Worm (Caenorhabditis elegans) whole organism, midembryonic: ENCODE measurements around the gene frh-1.
"Not testable (repeated sequence)": the region's sequence is repeated elsewhere in the genome, so short reads cannot be mapped to it uniquely, and the experiment has no call there.

Experiments used
- T22C8.4 ChIP-seq: fragments of 200-800 bp; sonication (Bioruptor generic); IDR thresholded peaks from 2 replicates; pipeline ENCODE4 v1.3.6; 2022; ENCODE audit warnings: missing genetic modification characterization, missing compliant biosample characterization
- cog-1 ChIP-seq: sonication (generic microtip); optimal IDR thresholded peaks from 2 replicates; lab custom pipeline; 2016; ENCODE audit warnings: missing genetic modification characterization, missing compliant biosample characterization
- flt-1 ChIP-seq: fragments of 200-800 bp; sonication (Bioruptor generic); IDR thresholded peaks from 2 replicates; pipeline ENCODE4 v1.3.6; 2022; ENCODE audit warnings: missing genetic modification characterization, missing compliant biosample characterization
- klf-2 ChIP-seq: fragments of 200-800 bp; sonication (Bioruptor generic); conservative IDR thresholded peaks from 2 replicates; pipeline ENCODE4 v1.3.6; 2022; ENCODE audit warnings: missing genetic modification reagents, missing genetic modification characterization, missing compliant biosample characterization
- med-1 ChIP-seq: sonication (generic microtip); optimal IDR thresholded peaks from 2 replicates; lab custom pipeline; 2017; ENCODE audit warnings: missing genetic modification characterization, mild to moderate bottlenecking, missing compliant biosample characterization, antibody characterized with exemption, missing genetic modification reagents; ENCODE audit not compliant: insufficient read depth
- ref-1 ChIP-seq: fragments of 200-800 bp; sonication (Bioruptor generic); conservative IDR thresholded peaks from 2 replicates; pipeline ENCODE4 v1.3.6; 2022; ENCODE audit warnings: missing genetic modification reagents, missing genetic modification characterization, missing compliant biosample characterization
- tab-1 ChIP-seq: fragments of 200-800 bp; sonication (Bioruptor generic); IDR thresholded peaks from 2 replicates; pipeline ENCODE4 v1.3.6; 2022; ENCODE audit warnings: missing genetic modification characterization, missing compliant biosample characterization
- ztf-23 ChIP-seq: fragments of 200-800 bp; sonication (Bioruptor generic); IDR thresholded peaks from 2 replicates; pipeline ENCODE4 v1.3.6; 2022; ENCODE audit warnings: missing genetic modification reagents, missing genetic modification characterization, missing compliant biosample characterization
- ztf-29 ChIP-seq: fragments of 200-800 bp; sonication (Bioruptor generic); IDR thresholded peaks from 2 replicates; pipeline ENCODE4 v1.3.6; 2022; ENCODE audit warnings: missing genetic modification reagents, missing genetic modification characterization, missing compliant biosample characterization

The frh-1 gene

ce11 chrII:5917010-5917472 lies at the start of gene frh-1:
TSS of gene frh-1 (plus strand) at chrII:5917422.
- no peak for TF ChIP-seq ztf-23
- no peak for TF ChIP-seq ref-1 (GFP tag; lab: Robert Waterston, UW)
- TF ChIP-seq med-1 (GFP tag; lab: Kevin White, UChicago) = no peak
- no peak for TF ChIP-seq klf-2 (GFP tag; lab: Robert Waterston, UW)
- TF ChIP-seq T22C8.4 (GFP tag; lab: Robert Waterston, UW) = no peak
- TF ChIP-seq cog-1 (tag; lab: Kevin White, UChicago) = no peak
- no peak for TF ChIP-seq ztf-29 (GFP tag; lab: Robert Waterston, UW)
- no peak for TF ChIP-seq tab-1 (GFP tag; lab: Robert Waterston, UW)
- TF ChIP-seq flt-1 (GFP tag; lab: Robert Waterston, UW) = no peak

DNA sequence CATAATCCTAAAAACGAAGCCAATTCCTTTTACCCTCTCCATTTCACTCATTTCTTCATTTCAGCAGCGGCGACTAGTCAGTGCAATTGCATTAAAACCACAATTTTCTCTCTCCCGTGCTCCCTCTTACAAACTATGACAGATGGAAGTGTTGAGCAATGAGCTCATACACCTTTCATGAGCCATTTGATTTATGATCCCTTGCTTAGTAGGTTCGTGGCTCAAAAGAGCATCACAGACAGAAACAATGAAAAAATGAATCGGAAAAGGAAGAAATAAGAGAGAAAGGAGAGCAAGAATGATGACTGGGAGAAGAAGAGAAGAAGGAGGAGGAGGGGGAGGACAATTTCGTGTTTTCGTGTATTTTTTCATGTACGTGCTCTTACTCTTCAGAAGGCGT lies 45.7 kb upstream of the frh-1 start:
- TF ChIP-seq ref-1 (GFP tag; lab: Robert Waterston, UW) = no peak
- TF ChIP-seq T22C8.4 (GFP tag; lab: Robert Waterston, UW) = no peak
- no peak for TF ChIP-seq klf-2 (GFP tag; lab: Robert Waterston, UW)
- no peak for TF ChIP-seq ztf-23
- TF ChIP-seq med-1 (GFP tag; lab: Kevin White, UChicago) = no peak
- no peak for TF ChIP-seq flt-1 (GFP tag; lab: Robert Waterston, UW)
- no peak for TF ChIP-seq ztf-29 (GFP tag; lab: Robert Waterston, UW)

ce11 chrII:5872414-5872813 lies 44.8 kb upstream of the frh-1 start:
- TF ChIP-seq ztf-29 (GFP tag; lab: Robert Waterston, UW) (no peak), ztf-23 (no peak), T22C8.4 (GFP tag; lab: Robert Waterston, UW) (no peak), med-1 (GFP tag; lab: Kevin White, UChicago) (no peak), cog-1 (tag; lab: Kevin White, UChicago) (no peak), tab-1 (GFP tag; lab: Robert Waterston, UW) (no peak), flt-1 (GFP tag; lab: Robert Waterston, UW) (no peak), ref-1 (GFP tag; lab: Robert Waterston, UW) (no peak)

DNA sequence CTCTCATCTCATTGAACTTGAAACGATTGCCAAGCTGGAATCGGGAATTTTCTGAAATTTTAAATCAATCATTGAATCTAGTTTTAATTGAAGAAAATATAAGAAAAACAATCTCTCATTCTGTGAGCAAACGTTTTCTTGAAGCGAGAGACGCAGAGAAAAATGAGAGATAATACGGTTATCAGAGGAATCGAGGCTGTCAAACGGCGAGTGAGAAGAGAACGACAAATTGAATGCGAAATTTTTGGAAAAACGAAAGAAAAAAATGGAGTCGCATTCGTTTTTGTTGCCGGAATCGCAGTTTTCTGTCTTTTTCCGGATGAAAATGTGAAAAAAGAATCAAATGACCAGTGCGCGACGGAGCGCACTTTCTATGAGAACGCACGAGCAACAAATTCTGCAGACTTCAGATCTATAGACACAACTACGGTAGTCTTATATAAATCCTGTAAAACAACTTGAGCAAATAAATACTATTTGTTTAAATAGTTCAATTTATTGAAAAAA lies 43.6 kb upstream of the frh-1 start, which contains the start of gene tex-2:
Gene tex-2 (minus strand): TSS at position 51 of the 507 bp plus-strand sequence.
- 0 out of 2 replicates have a peak, but pooled peaks have one; percentile 39 for TF ChIP-seq ztf-23
- no peak for TF ChIP-seq ztf-29 (GFP tag; lab: Robert Waterston, UW)

- TF ChIP-seq med-1 (GFP tag; lab: Kevin White, UChicago) (no peak), T22C8.4 (GFP tag; lab: Robert Waterston, UW) (no peak), cog-1 (tag; lab: Kevin White, UChicago) (no peak), tab-1 (GFP tag; lab: Robert Waterston, UW) (no peak), ztf-23 (no peak), ref-1 (GFP tag; lab: Robert Waterston, UW) (no peak), flt-1 (GFP tag; lab: Robert Waterston, UW) (no peak), klf-2 (GFP tag; lab: Robert Waterston, UW) (no peak), ztf-29 (GFP tag; lab: Robert Waterston, UW) (no peak)
Measured at ce11 chrII:5874130-5874529, 43.1 kb upstream of the frh-1 start.

ce11 chrII:5876053-5876452 lies 41.2 kb upstream of the frh-1 start, which contains the start of gene F55C12.6:
TSS of gene F55C12.6 (minus strand) at chrII:5876153.
- no peak for TF ChIP-seq cog-1 (tag; lab: Kevin White, UChicago)
- TF ChIP-seq tab-1 (GFP tag; lab: Robert Waterston, UW) = no peak
- no peak for TF ChIP-seq T22C8.4 (GFP tag; lab: Robert Waterston, UW)
- no peak for TF ChIP-seq ztf-29 (GFP tag; lab: Robert Waterston, UW)
- TF ChIP-seq ztf-23 = no peak
- no peak for TF ChIP-seq ref-1 (GFP tag; lab: Robert Waterston, UW)
- no peak for TF ChIP-seq med-1 (GFP tag; lab: Kevin White, UChicago)
- no peak for TF ChIP-seq klf-2 (GFP tag; lab: Robert Waterston, UW)
- no peak for TF ChIP-seq flt-1 (GFP tag; lab: Robert Waterston, UW)

ce11 chrII:5876511-5876910 lies 40.7 kb upstream of the frh-1 start, which contains the start of gene F55C12.2:
TSS of gene F55C12.2 (plus strand) at chrII:5876811.
- TF ChIP-seq ztf-29, tab-1, T22C8.4 (GFP tag; lab: Robert Waterston, UW): not testable (repeated sequence)

DNA sequence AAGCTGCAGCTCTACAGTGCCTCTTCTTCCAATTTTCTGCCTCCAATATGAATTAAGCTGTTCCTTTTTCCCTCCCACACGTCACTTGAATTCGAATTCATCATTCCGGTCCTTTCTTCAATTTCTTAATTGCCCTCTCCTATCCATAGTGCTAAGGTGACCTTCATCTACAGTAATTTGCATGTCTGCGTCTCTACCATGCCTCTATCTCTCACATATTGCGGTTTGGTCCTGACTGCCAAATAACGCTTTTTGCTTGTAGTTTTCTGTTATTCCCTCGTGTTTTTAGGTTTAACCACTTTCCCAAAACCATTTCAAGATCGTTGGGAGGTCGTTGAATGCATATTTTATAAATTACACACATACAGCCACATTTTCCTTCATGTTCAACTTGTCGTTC lies 36.5 kb upstream of the frh-1 start:
- TF ChIP-seq cog-1 (tag; lab: Kevin White, UChicago) (no peak), klf-2 (GFP tag; lab: Robert Waterston, UW) (no peak), T22C8.4 (GFP tag; lab: Robert Waterston, UW) (no peak), ztf-23 (no peak), ztf-29 (GFP tag; lab: Robert Waterston, UW) (no peak), med-1 (GFP tag; lab: Kevin White, UChicago) (no peak), tab-1 (GFP tag; lab: Robert Waterston, UW) (no peak), ref-1 (GFP tag; lab: Robert Waterston, UW) (no peak), flt-1 (GFP tag; lab: Robert Waterston, UW) (no peak)

DNA sequence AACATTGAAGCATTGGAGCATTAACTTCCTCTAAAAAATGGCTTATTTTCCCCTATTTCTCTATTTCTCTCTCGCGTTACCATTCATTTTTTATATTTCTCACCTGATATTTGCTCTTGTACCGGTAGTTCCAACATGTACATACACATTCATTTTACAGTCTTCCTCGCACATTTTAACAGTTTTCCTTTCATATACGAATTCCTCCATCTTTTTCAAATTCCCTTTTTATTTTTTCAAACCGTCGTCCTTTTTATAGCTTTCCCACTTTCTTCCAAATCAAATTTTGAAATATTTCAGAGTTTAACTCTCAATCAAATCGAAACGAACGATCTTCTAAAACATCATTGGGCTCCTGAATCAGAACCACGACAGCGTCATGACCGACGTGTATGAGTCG lies 33.0 kb upstream of the frh-1 start, which contains the start of gene rfip-1:
Gene rfip-1 (plus strand): TSS at position 301 of the 400 bp plus-strand sequence.
- no peak for TF ChIP-seq ztf-23
- no peak for TF ChIP-seq med-1 (GFP tag; lab: Kevin White, UChicago)
- TF ChIP-seq cog-1 (tag; lab: Kevin White, UChicago) = no peak
- no peak for TF ChIP-seq T22C8.4 (GFP tag; lab: Robert Waterston, UW)
- no peak for TF ChIP-seq ref-1 (GFP tag; lab: Robert Waterston, UW)
- TF ChIP-seq klf-2 (GFP tag; lab: Robert Waterston, UW) = no peak
- TF ChIP-seq flt-1 (GFP tag; lab: Robert Waterston, UW) = no peak
- no peak for TF ChIP-seq tab-1 (GFP tag; lab: Robert Waterston, UW)
- no peak for TF ChIP-seq ztf-29 (GFP tag; lab: Robert Waterston, UW)
